Fruit fly (Drosophila melanogaster) whole organism: ENCODE data around the gene CG14853.

Source experiments
- CG8478 ChIP-seq: fragments of >200 bp; optimal IDR thresholded peaks from 2 replicates; lab custom pipeline; 2018; ENCODE audit warnings: inconsistent platforms
- pan ChIP-seq: fragments of >200 bp; optimal IDR thresholded peaks from 2 replicates; lab custom pipeline; 2017
- psq ChIP-seq: fragments of >200 bp; optimal IDR thresholded peaks from 2 replicates; lab custom pipeline; 2017

dm6 chr3R:14576692-14577646, 32.5 kb upstream of the CG14853 start, which contains the start of gene stumps:
- TF ChIP-seq CG8478 (lab: Kevin White, UChicago) (no peak), pan (lab: Kevin White, UChicago) (no peak), psq (lab: Kevin White, UChicago) (no peak)
